Worm (Caenorhabditis elegans) whole organism, L1 larva: ENCODE measurements around the gene nimk-1.

Experiments
- C04F5.9 ChIP-seq: sonication (generic microtip); optimal IDR thresholded peaks from 2 replicates; lab custom pipeline; 2016; ENCODE audit warnings: missing genetic modification characterization, missing compliant biosample characterization
- C34B4.2 ChIP-seq: sonication (generic microtip); optimal IDR thresholded peaks from 2 replicates; lab custom pipeline; 2017; ENCODE audit warnings: mild to moderate bottlenecking, missing genetic modification characterization, missing compliant biosample characterization
- aha-1 ChIP-seq: fragments of 150-350 bp; optimal IDR thresholded peaks from 2 replicates; lab custom pipeline; 2014; ENCODE audit warnings: missing biosample characterization, missing genetic modification characterization
- alr-1 ChIP-seq: fragments of 200-800 bp; sonication (Bioruptor generic); optimal IDR thresholded peaks from 2 replicates; lab custom pipeline; 2018; ENCODE audit warnings: borderline replicate concordance, mild to moderate bottlenecking, missing genetic modification characterization, missing compliant biosample characterization
- ama-1 ChIP-seq: fragments of 150-350 bp; optimal IDR thresholded peaks from 2 replicates; lab custom pipeline; 2014
- ceh-63 ChIP-seq: fragments of 200-800 bp; sonication (Bioruptor generic); optimal IDR thresholded peaks from 2 replicates; lab custom pipeline; 2018; ENCODE audit warnings: mild to moderate bottlenecking, missing genetic modification characterization, missing compliant biosample characterization
- ceh-8 ChIP-seq: fragments of 200-800 bp; sonication (Bioruptor generic); optimal IDR thresholded peaks from 2 replicates; lab custom pipeline; 2018; ENCODE audit warnings: mild to moderate bottlenecking, missing genetic modification characterization, moderate library complexity, missing compliant biosample characterization
- ceh-82 ChIP-seq, 3 experiments: fragments of 150-350 bp in 1 of 3; sonication (generic microtip) in 2 of 3; optimal IDR thresholded peaks; 2 replicates each; lab custom pipeline; 2014 to 2017; ENCODE audit warnings: missing biosample characterization in 3 of 3, missing genetic modification characterization in 3 of 3
- dpl-1 ChIP-seq, 3 experiments: fragments of 150-350 bp in 2 of 3; sonication (generic microtip) in 1 of 3; optimal IDR thresholded peaks; 2 replicates each; lab custom pipeline; 2014 to 2017; ENCODE audit warnings: missing biosample characterization in 3 of 3, missing genetic modification characterization in 3 of 3, missing genetic modification reagents in 3 of 3
- dsc-1 ChIP-seq: sonication (generic microtip); optimal IDR thresholded peaks from 2 replicates; lab custom pipeline; 2016; ENCODE audit warnings: mild to moderate bottlenecking, missing genetic modification characterization, missing compliant biosample characterization
- efl-1 ChIP-seq, 4 experiments: fragments of 150-350 bp; optimal IDR thresholded peaks in 3 of 4; peaks in 1 of 4; 1 replicate in 1 of 4; 2 replicates in 3 of 4; lab custom pipeline; 2014; ENCODE audit warnings: missing biosample characterization in 2 of 4, missing genetic modification characterization in 2 of 4, missing genetic modification reagents in 2 of 4
- egl-13 ChIP-seq: sonication (generic microtip); optimal IDR thresholded peaks from 2 replicates; lab custom pipeline; 2016; ENCODE audit warnings: missing genotype, missing genetic modification reagents, missing genetic modification characterization, missing compliant biosample characterization
- egl-27 ChIP-seq, 2 experiments: fragments of 150-350 bp in 1 of 2; sonication (generic microtip); optimal IDR thresholded peaks; 3 replicates each; lab custom pipeline; 2017 to 2018; ENCODE audit warnings: missing biosample characterization in 2 of 2, missing genetic modification characterization in 2 of 2, missing genetic modification reagents in 2 of 2
- elt-2 ChIP-seq: sonication (generic microtip); optimal IDR thresholded peaks from 2 replicates; lab custom pipeline; 2016; ENCODE audit warnings: missing genetic modification characterization, mild to moderate bottlenecking, inconsistent platforms, missing compliant biosample characterization, missing genetic modification reagents
- elt-3 ChIP-seq, 6 experiments: fragments of 150-350 bp in 1 of 6; sonication (generic microtip); optimal IDR thresholded peaks; 2 replicates each; lab custom pipeline; 2017 to 2018; ENCODE audit warnings: missing biosample characterization in 6 of 6, missing genetic modification characterization in 6 of 6, inconsistent platforms in 1 of 6
- fkh-4 ChIP-seq: sonication (generic microtip); optimal IDR thresholded peaks from 2 replicates; lab custom pipeline; 2016; ENCODE audit warnings: missing compliant biosample characterization, missing genetic modification characterization, borderline replicate concordance
- hlh-17 ChIP-seq: fragments of 200-800 bp; sonication (Bioruptor generic); optimal IDR thresholded peaks from 2 replicates; lab custom pipeline; 2018; ENCODE audit warnings: missing genetic modification characterization, mild to moderate bottlenecking, missing compliant biosample characterization, moderate library complexity, borderline replicate concordance
- hlh-4 ChIP-seq: sonication (generic microtip); optimal IDR thresholded peaks from 2 replicates; lab custom pipeline; 2016; ENCODE audit warnings: mild to moderate bottlenecking, missing genetic modification characterization, missing compliant biosample characterization
- irx-1 ChIP-seq: sonication (generic microtip); optimal IDR thresholded peaks from 2 replicates; lab custom pipeline; 2016; ENCODE audit warnings: missing genetic modification characterization, missing compliant biosample characterization
- lin-35 ChIP-seq, 2 experiments: fragments of 150-350 bp; optimal IDR thresholded peaks; 2 replicates each; lab custom pipeline; 2014; ENCODE audit warnings: missing biosample characterization in 2 of 2, missing genetic modification characterization in 2 of 2, missing genetic modification reagents in 2 of 2
- lir-3 ChIP-seq: sonication (generic microtip); optimal IDR thresholded peaks from 2 replicates; lab custom pipeline; 2016; ENCODE audit warnings: mild to moderate bottlenecking, missing genetic modification characterization, moderate library complexity, missing compliant biosample characterization; ENCODE audit not compliant: poor library complexity
- lsy-2 ChIP-seq, 2 experiments: fragments of 150-350 bp; optimal IDR thresholded peaks; 2 replicates each; lab custom pipeline; 2014; ENCODE audit warnings: missing biosample characterization in 2 of 2, missing genetic modification characterization in 2 of 2
- nhr-12 ChIP-seq: sonication (generic microtip); optimal IDR thresholded peaks from 2 replicates; lab custom pipeline; 2017; ENCODE audit warnings: missing biosample characterization, missing genetic modification characterization
- nhr-28 ChIP-seq: fragments of 150-350 bp; optimal IDR thresholded peaks from 2 replicates; lab custom pipeline; 2014; ENCODE audit warnings: missing biosample characterization, missing genetic modification characterization
- nhr-47 ChIP-seq: sonication (generic microtip); optimal IDR thresholded peaks from 2 replicates; lab custom pipeline; 2016; ENCODE audit warnings: mild to moderate bottlenecking, missing genetic modification characterization, moderate library complexity, missing compliant biosample characterization
- nhr-85 ChIP-seq: sonication (generic microtip); peaks from one replicate; lab custom pipeline; 2016; ENCODE audit warnings: missing genetic modification characterization, inconsistent platforms, missing compliant biosample characterization
- nhr-90 ChIP-seq: sonication (generic microtip); optimal IDR thresholded peaks from 2 replicates; lab custom pipeline; 2016; ENCODE audit warnings: mild to moderate bottlenecking, missing genetic modification characterization, missing compliant biosample characterization; ENCODE audit not compliant: poor library complexity
- pag-3 ChIP-seq: sonication (generic microtip); optimal IDR thresholded peaks from 2 replicates; lab custom pipeline; 2017; ENCODE audit warnings: missing genetic modification characterization, mild to moderate bottlenecking, missing compliant biosample characterization, antibody characterized with exemption, borderline replicate concordance; ENCODE audit not compliant: insufficient read depth
- snpc-4 ChIP-seq: fragments of 150-350 bp; optimal IDR thresholded peaks from 2 replicates; lab custom pipeline; 2014; ENCODE audit warnings: missing biosample characterization, missing genetic modification characterization
- sup-37 ChIP-seq: fragments of 200-800 bp; sonication (Bioruptor generic); optimal IDR thresholded peaks from 2 replicates; lab custom pipeline; 2018; ENCODE audit warnings: mild to moderate bottlenecking, missing genetic modification characterization, missing compliant biosample characterization
- swsn-7 ChIP-seq: sonication (generic microtip); optimal IDR thresholded peaks from 2 replicates; lab custom pipeline; 2016; ENCODE audit warnings: missing genetic modification characterization, missing compliant biosample characterization
- unc-86 ChIP-seq: sonication (generic microtip); optimal IDR thresholded peaks from 2 replicates; lab custom pipeline; 2016; ENCODE audit warnings: missing genetic modification characterization, missing compliant biosample characterization
- unc-98 ChIP-seq: fragments of 200-800 bp; sonication (Bioruptor generic); IDR thresholded peaks from 2 replicates; pipeline ENCODE4 v1.3.6; 2022; ENCODE audit warnings: missing genetic modification characterization, missing compliant biosample characterization
- vab-15 ChIP-seq: sonication (generic microtip); optimal IDR thresholded peaks from 2 replicates; lab custom pipeline; 2017; ENCODE audit warnings: missing genotype, mild to moderate bottlenecking, missing genetic modification characterization, missing compliant biosample characterization
- xbp-1 ChIP-seq: sonication (generic microtip); optimal IDR thresholded peaks from 2 replicates; lab custom pipeline; 2016; ENCODE audit warnings: missing genetic modification characterization, missing compliant biosample characterization
- zip-4 ChIP-seq: fragments of 200-800 bp; sonication (Bioruptor generic); optimal IDR thresholded peaks from 2 replicates; lab custom pipeline; 2018; ENCODE audit warnings: mild to moderate bottlenecking, missing genetic modification characterization, moderate library complexity, missing compliant biosample characterization
- ztf-11 ChIP-seq, 2 experiments: sonication (generic microtip); optimal IDR thresholded peaks; 2 replicates each; lab custom pipeline; 2016 to 2017; ENCODE audit warnings: missing genetic modification characterization in 2 of 2, missing biosample characterization in 1 of 2, missing compliant biosample characterization in 1 of 2

Gene nimk-1

DNA sequence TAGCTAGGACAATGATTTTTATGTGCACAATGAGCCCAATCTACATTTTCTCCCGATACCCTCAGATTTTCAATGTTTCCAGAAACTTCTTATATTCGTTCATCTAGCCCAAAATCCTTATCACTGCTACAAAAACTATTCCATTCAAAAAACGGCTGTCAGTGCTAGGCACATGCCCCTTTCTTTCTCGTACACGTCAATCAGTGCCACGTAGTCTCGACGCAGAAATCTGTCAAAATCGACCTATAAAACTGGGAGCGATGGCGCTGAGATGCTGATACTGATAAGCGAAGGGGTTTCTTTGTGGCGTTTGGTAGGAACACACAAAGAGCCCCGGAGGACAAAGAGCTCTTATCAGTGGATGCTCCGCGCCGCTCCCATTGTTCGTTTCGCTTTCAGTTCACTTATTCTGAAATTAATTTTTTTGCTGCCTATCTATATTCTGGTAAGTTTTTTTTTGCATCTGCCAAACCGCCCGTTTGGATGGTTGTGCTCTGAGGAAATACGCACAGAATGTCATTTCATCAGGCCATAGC, 16.7 kb upstream of the nimk-1 start, which contains the start of gene srh-70:
srh-70 (minus strand) TSS at position 51 of the 536 bp plus-strand sequence.
- TF ChIP-seq nhr-28 = no peak
- no peak for TF ChIP-seq nhr-47 (tag; lab: Kevin White, UChicago)
- no peak for TF ChIP-seq alr-1 (tag; lab: Kevin White, UChicago)
- no peak for TF ChIP-seq nhr-85
- no peak for TF ChIP-seq zip-4 (GFP tag; lab: Kevin White, UChicago)
- TF ChIP-seq lin-35 (GFP tag; optimal IDR thresholded peaks at IDR 0.05; lab: Kevin White, UChicago) = no peak
- no peak for TF ChIP-seq swsn-7
- no peak for TF ChIP-seq unc-86
- TF ChIP-seq dsc-1 (tag; lab: Kevin White, UChicago) = no peak
- no peak for TF ChIP-seq ceh-8 (GFP tag; lab: Kevin White, UChicago)
- TF ChIP-seq snpc-4 (tag; lab: Kevin White, UChicago) = no peak
- TF ChIP-seq C04F5.9 (tag; lab: Kevin White, UChicago) = no peak
- no peak for TF ChIP-seq elt-3 (tag; optimal IDR thresholded peaks at IDR 0.05; lab: Kevin White, UChicago)
- TF ChIP-seq sup-37 (GFP tag; lab: Kevin White, UChicago) = no peak

DNA sequence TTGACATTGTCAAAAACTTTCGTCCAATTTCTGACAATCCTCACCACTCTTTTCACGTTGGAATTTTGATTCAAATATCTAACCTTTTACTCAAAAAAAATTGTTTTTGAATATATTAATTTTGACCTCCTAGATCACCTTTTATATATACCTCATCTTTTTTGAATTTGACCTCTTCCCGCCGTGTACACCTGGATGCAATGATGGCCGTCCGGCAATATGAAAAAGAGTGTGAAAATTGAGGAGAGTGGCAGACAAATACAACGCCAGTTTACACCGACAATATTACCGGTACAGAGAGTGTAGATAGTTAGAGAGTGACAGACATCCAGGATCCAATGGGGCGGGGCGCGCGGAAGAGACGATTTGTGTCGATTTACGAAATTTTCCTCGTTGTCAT, 15.9 kb upstream of the nimk-1 start, which contains the start of gene ceh-99:
ceh-99 (plus strand) TSS at position 366 of the 400 bp plus-strand sequence.
- TF ChIP-seq hlh-4 (tag; lab: Kevin White, UChicago) (no peak), ztf-11 (tag; optimal IDR thresholded peaks at IDR 0.05; lab: Kevin White, UChicago) (no peak), ceh-8 (GFP tag; lab: Kevin White, UChicago) (no peak), nhr-12 (tag; lab: Kevin White, UChicago) (no peak), xbp-1 (tag; lab: Kevin White, UChicago) (no peak), egl-13 (tag; lab: Kevin White, UChicago) (no peak), unc-98 (GFP tag; lab: Robert Waterston, UW) (no peak), fkh-4 (tag; lab: Kevin White, UChicago) (no peak)
- TF ChIP-seq, all 84 proteins: peak for 0

DNA sequence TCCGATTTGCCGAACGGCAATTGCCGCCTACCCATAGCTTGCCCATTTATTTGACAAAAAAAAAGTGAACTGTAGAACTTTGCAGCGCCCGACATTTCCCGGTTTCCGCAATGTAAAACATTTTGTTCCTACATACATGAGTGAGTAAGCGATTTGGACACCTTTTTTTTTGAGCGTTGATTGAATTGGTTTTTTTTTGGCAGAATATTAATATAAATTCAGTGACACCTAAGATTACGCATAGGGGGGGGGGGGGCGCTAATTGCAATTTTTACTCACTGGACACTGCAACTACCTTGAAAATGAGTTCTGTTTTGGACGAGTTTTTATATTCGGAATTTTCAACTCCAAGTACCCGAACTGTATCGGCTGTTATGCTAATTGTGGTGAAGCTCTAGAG, 10.0 kb upstream of the nimk-1 start, which contains the start of gene srx-118:
srx-118 (plus strand) TSS at position 301 of the 400 bp plus-strand sequence.
- TF ChIP-seq C34B4.2 (tag; lab: Kevin White, UChicago) = no peak
- TF ChIP-seq ceh-82 (tag; optimal IDR thresholded peaks at IDR 0.05; lab: Kevin White, UChicago) = no peak
- no peak for TF ChIP-seq lsy-2 (tag; optimal IDR thresholded peaks at IDR 0.05; lab: Kevin White, UChicago)
- no peak for TF ChIP-seq efl-1 (optimal IDR thresholded peaks at IDR 0.05; lab: Kevin White, UChicago)
- TF ChIP-seq efl-1 (GFP tag; optimal IDR thresholded peaks at IDR 0.05 in 1 of 2; lab: Kevin White, UChicago) = no peak
- no peak for TF ChIP-seq nhr-90
- TF ChIP-seq xbp-1 (tag; lab: Kevin White, UChicago) = no peak
- TF ChIP-seq elt-2 (tag; lab: Kevin White, UChicago) = no peak
- no peak for TF ChIP-seq egl-27 (tag; optimal IDR thresholded peaks at IDR 0.05; lab: Kevin White, UChicago)
- TF ChIP-seq lir-3 (tag; lab: Kevin White, UChicago) = no peak
- no peak for TF ChIP-seq vab-15
- no peak for TF ChIP-seq ama-1
- no peak for TF ChIP-seq ceh-63
- no peak for TF ChIP-seq hlh-17 (GFP tag; lab: Kevin White, UChicago)
- TF ChIP-seq dpl-1 (GFP tag; optimal IDR thresholded peaks at IDR 0.05; lab: Kevin White, UChicago) = no peak
- TF ChIP-seq irx-1 (tag; lab: Kevin White, UChicago) = no peak
- no peak for TF ChIP-seq ceh-8 (GFP tag; lab: Kevin White, UChicago)
- no peak for TF ChIP-seq fkh-4 (tag; lab: Kevin White, UChicago)
- TF ChIP-seq pag-3 (tag; lab: Kevin White, UChicago) = no peak
- no peak for TF ChIP-seq aha-1 (tag; lab: Kevin White, UChicago)
- TF ChIP-seq, all 84 proteins: peak for 0
